Worm (Caenorhabditis elegans): ENCODE data around the gene Y77E11A.12.

DNA sequence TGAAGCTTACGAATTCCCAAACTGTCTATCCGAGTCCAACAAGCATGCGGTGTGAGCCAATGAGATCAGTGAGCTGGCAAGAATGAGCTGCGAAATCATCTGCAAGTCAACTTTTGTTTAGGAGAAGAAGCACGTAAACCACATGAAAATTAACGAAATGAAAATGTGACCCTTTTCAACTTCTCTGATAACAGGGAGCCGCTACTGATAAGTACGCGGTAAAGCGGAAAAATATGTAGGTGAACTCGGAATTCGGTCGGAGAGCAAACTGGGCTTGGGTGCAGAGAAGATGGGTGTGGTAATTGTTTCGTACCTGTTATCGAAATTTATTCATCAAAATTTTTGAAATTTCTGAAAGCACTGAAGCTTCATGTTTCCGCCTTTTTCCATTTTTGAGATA is 41.6 kb upstream of the Y77E11A.12 start, which contains the start of gene clec-172:
- TF ChIP-seq nhr-25 (tag; optimal IDR thresholded peaks at IDR 0.05) (no peak), hmg-11 (tag; optimal IDR thresholded peaks at IDR 0.05) (no peak), sea-2 (GFP tag; optimal IDR thresholded peaks at IDR 0.05) (no peak)
